Fruit fly (Drosophila melanogaster) whole organism, embryonic: ENCODE data around the gene dbo.

Source experiments
- Abd-B ChIP-seq: fragments of 200-800 bp; sonication (Bioruptor generic); optimal IDR thresholded peaks from 2 replicates; lab custom pipeline; 2018; ENCODE audit warnings: missing biosample characterization, mild to moderate bottlenecking, missing genetic modification characterization, moderate library complexity
- Blimp-1 ChIP-seq: fragments of 200-800 bp; sonication (Bioruptor generic); optimal IDR thresholded peaks from 3 replicates; lab custom pipeline; 2018; ENCODE audit warnings: missing biosample characterization, missing genetic modification characterization, mild to moderate bottlenecking, moderate library complexity, missing genetic modification reagents
- C15 ChIP-seq: fragments of 200-800 bp; sonication (Bioruptor generic); IDR thresholded peaks from 3 replicates; pipeline ENCODE4 v1.3.6; 2022; ENCODE audit warnings: missing biosample characterization, missing genetic modification characterization
- CG10274 ChIP-seq: fragments of 200-800 bp; sonication (Bioruptor generic); optimal IDR thresholded peaks from 3 replicates; lab custom pipeline; 2017; ENCODE audit warnings: missing biosample characterization, mild to moderate bottlenecking, missing genetic modification characterization
- CG12299 ChIP-seq: fragments of 200-800 bp; sonication (Bioruptor generic); optimal IDR thresholded peaks from 2 replicates; lab custom pipeline; 2018; ENCODE audit warnings: missing biosample characterization, mild to moderate bottlenecking, missing genetic modification characterization
- CG12659 ChIP-seq: fragments of 200-800 bp; sonication (Bioruptor generic); optimal IDR thresholded peaks from 3 replicates; lab custom pipeline; 2017; ENCODE audit warnings: mild to moderate bottlenecking, missing biosample characterization, missing genetic modification reagents, missing genetic modification characterization
- CG13123 ChIP-seq: fragments of 200-800 bp; sonication (Bioruptor generic); optimal IDR thresholded peaks from 2 replicates; lab custom pipeline; 2016; ENCODE audit warnings: missing biosample characterization, missing genetic modification characterization
- CG15269 ChIP-seq: fragments of 200-800 bp; sonication (Bioruptor generic); optimal IDR thresholded peaks from 2 replicates; lab custom pipeline; 2018; ENCODE audit warnings: missing biosample characterization, mild to moderate bottlenecking, missing genetic modification characterization, moderate library complexity
- CG15514 ChIP-seq: fragments of 200-800 bp; sonication (Bioruptor generic); optimal IDR thresholded peaks from 3 replicates; lab custom pipeline; 2017; ENCODE audit warnings: missing biosample characterization, missing genetic modification characterization, mild to moderate bottlenecking, moderate library complexity, missing genetic modification reagents
- CG15601 ChIP-seq: fragments of 200-800 bp; sonication (Bioruptor generic); optimal IDR thresholded peaks from 3 replicates; lab custom pipeline; 2019; ENCODE audit warnings: missing biosample characterization, mild to moderate bottlenecking, missing genetic modification characterization, moderate library complexity
- CG18262 ChIP-seq: fragments of 200-800 bp; optimal IDR thresholded peaks from 3 replicates; lab custom pipeline; 2019; ENCODE audit warnings: missing biosample characterization, mild to moderate bottlenecking, missing genetic modification characterization, moderate library complexity
- CG3163 ChIP-seq: fragments of 200-800 bp; sonication (Bioruptor generic); optimal IDR thresholded peaks from 3 replicates; lab custom pipeline; 2016; ENCODE audit warnings: missing biosample characterization, missing genetic modification characterization
- CG32767 ChIP-seq: fragments of 200-800 bp; sonication (Bioruptor generic); IDR thresholded peaks from 2 replicates; pipeline ENCODE4 v1.3.6; 2022; ENCODE audit warnings: missing biosample characterization, missing genetic modification characterization
- CG33213 ChIP-seq: fragments of 200-800 bp; sonication (Bioruptor generic); optimal IDR thresholded peaks from 3 replicates; lab custom pipeline; 2016; ENCODE audit warnings: missing biosample characterization, missing genetic modification characterization
- CG4707 ChIP-seq: fragments of 200-800 bp; sonication (Bioruptor generic); optimal IDR thresholded peaks from 2 replicates; lab custom pipeline; 2018; ENCODE audit warnings: missing biosample characterization, mild to moderate bottlenecking, missing genetic modification characterization, moderate library complexity
- CG7372 ChIP-seq: fragments of 200-800 bp; sonication (Bioruptor generic); IDR thresholded peaks from 2 replicates; pipeline ENCODE4 v1.3.6; 2022; ENCODE audit warnings: missing biosample characterization, missing genetic modification characterization
- CG9817 ChIP-seq: fragments of 200-800 bp; sonication (Bioruptor generic); optimal IDR thresholded peaks from 2 replicates; lab custom pipeline; 2018; ENCODE audit warnings: missing biosample characterization, mild to moderate bottlenecking, missing genetic modification characterization, moderate library complexity
- Camta ChIP-seq: fragments of 200-800 bp; sonication (Bioruptor generic); optimal IDR thresholded peaks from 2 replicates; lab custom pipeline; 2016; ENCODE audit warnings: missing biosample characterization, missing genetic modification characterization
- CkIIα-i1 ChIP-seq: fragments of 200-800 bp; sonication (Bioruptor generic); IDR thresholded peaks from 2 replicates; pipeline ENCODE4 v1.3.6; 2022; ENCODE audit warnings: missing biosample characterization, missing genetic modification characterization
- CrebB ChIP-seq: fragments of 200-800 bp; sonication (Bioruptor generic); optimal IDR thresholded peaks from 3 replicates; lab custom pipeline; 2018; ENCODE audit warnings: missing biosample characterization, mild to moderate bottlenecking, missing genetic modification characterization
- Dip3 ChIP-seq: fragments of 200-800 bp; sonication (Bioruptor generic); optimal IDR thresholded peaks from 3 replicates; lab custom pipeline; 2016; ENCODE audit warnings: missing biosample characterization, missing genetic modification characterization
- Doc2 ChIP-seq: fragments of 200-800 bp; sonication (Bioruptor generic); IDR thresholded peaks from 2 replicates; pipeline ENCODE4 v1.3.6; 2022; ENCODE audit warnings: missing biosample characterization, missing genetic modification characterization
- Dref ChIP-seq: fragments of 200-800 bp; sonication (Bioruptor generic); IDR thresholded peaks from 2 replicates; pipeline ENCODE4 v1.3.6; 2022; ENCODE audit warnings: missing biosample characterization, missing genetic modification characterization
- Med ChIP-seq: fragments of 200-800 bp; sonication (Bioruptor generic); peaks from one replicate; lab custom pipeline; 2016; ENCODE audit warnings: missing biosample characterization, missing genetic modification characterization, mild to moderate bottlenecking, inconsistent platforms, moderate library complexity
- Meics ChIP-seq: fragments of 200-800 bp; sonication (Bioruptor generic); optimal IDR thresholded peaks from 2 replicates; lab custom pipeline; 2017; ENCODE audit warnings: missing biosample characterization, mild to moderate bottlenecking, missing genetic modification characterization
- Myb ChIP-seq: fragments of 200-800 bp; sonication (Bioruptor generic); optimal IDR thresholded peaks from 2 replicates; lab custom pipeline; 2016; ENCODE audit warnings: missing biosample characterization, missing genetic modification characterization
- Nf-YC ChIP-seq: fragments of 200-800 bp; optimal IDR thresholded peaks from 3 replicates; lab custom pipeline; 2019; ENCODE audit warnings: missing biosample characterization, mild to moderate bottlenecking, missing genetic modification characterization, moderate library complexity
- Oaz ChIP-seq: fragments of 200-800 bp; sonication (Bioruptor generic); IDR thresholded peaks from 2 replicates; pipeline ENCODE4 v1.3.6; 2022; ENCODE audit warnings: missing biosample characterization, missing genetic modification characterization
- Poxn ChIP-seq: fragments of 200-800 bp; sonication (Bioruptor generic); IDR thresholded peaks from 2 replicates; pipeline ENCODE4 v1.3.6; 2022; ENCODE audit warnings: missing biosample characterization, missing genetic modification characterization
- Rx ChIP-seq: fragments of 200-800 bp; sonication (Bioruptor generic); IDR thresholded peaks from 2 replicates; pipeline ENCODE4 v1.3.6; 2022; ENCODE audit warnings: missing biosample characterization, missing genetic modification characterization
- Sin3A ChIP-seq: fragments of >200 bp; optimal IDR thresholded peaks from 2 replicates; lab custom pipeline; 2018
- Stat92E ChIP-seq, 3 experiments: fragments of >200 bp in 2 of 3; fragments of 200-800 bp in 1 of 3; sonication (Bioruptor generic) in 1 of 3; optimal IDR thresholded peaks; 2 replicates each; lab custom pipeline; 2017 to 2019; ENCODE audit warnings: missing biosample characterization in 3 of 3, missing genetic modification characterization in 3 of 3, mild to moderate bottlenecking in 1 of 3, moderate library complexity in 1 of 3
- Vsx1 ChIP-seq: fragments of 200-800 bp; sonication (Bioruptor generic); optimal IDR thresholded peaks from 2 replicates; lab custom pipeline; 2017; ENCODE audit warnings: missing biosample characterization, mild to moderate bottlenecking, missing genetic modification characterization, missing genetic modification reagents
- Xrp1 ChIP-seq: fragments of 200-800 bp; sonication (Bioruptor generic); IDR thresholded peaks from 2 replicates; pipeline ENCODE4 v1.3.6; 2022; ENCODE audit warnings: missing biosample characterization, missing genetic modification characterization
- ac ChIP-seq: fragments of 200-800 bp; sonication (Bioruptor generic); optimal IDR thresholded peaks from 3 replicates; lab custom pipeline; 2017; ENCODE audit warnings: missing biosample characterization, mild to moderate bottlenecking, missing genetic modification characterization
- br ChIP-seq: fragments of >200 bp; optimal IDR thresholded peaks from 2 replicates; lab custom pipeline; 2017
- bsh ChIP-seq, 2 experiments: fragments of 200-800 bp; sonication (Bioruptor generic); optimal IDR thresholded peaks; 2 replicates each; lab custom pipeline; 2017 to 2018; ENCODE audit warnings: mild to moderate bottlenecking in 2 of 2, missing biosample characterization in 2 of 2, missing genetic modification characterization in 2 of 2, moderate library complexity in 1 of 2
- dati ChIP-seq: fragments of 200-800 bp; sonication (Bioruptor generic); IDR thresholded peaks from 2 replicates; pipeline ENCODE4 v1.3.6; 2022; ENCODE audit warnings: missing biosample characterization, missing genetic modification characterization
- dmrt99B ChIP-seq: fragments of 200-800 bp; sonication (Bioruptor generic); optimal IDR thresholded peaks from 2 replicates; lab custom pipeline; 2018; ENCODE audit warnings: missing biosample characterization, mild to moderate bottlenecking, missing genetic modification characterization, moderate library complexity
- fu2 ChIP-seq: fragments of 200-800 bp; sonication (Bioruptor generic); optimal IDR thresholded peaks from 2 replicates; lab custom pipeline; 2016; ENCODE audit warnings: missing biosample characterization, missing genetic modification characterization
- gcm2 ChIP-seq: fragments of 200-800 bp; sonication (Bioruptor generic); optimal IDR thresholded peaks from 2 replicates; lab custom pipeline; 2016; ENCODE audit warnings: missing biosample characterization, missing genetic modification characterization
- gem ChIP-seq: fragments of 200-800 bp; sonication (Bioruptor generic); optimal IDR thresholded peaks from 2 replicates; lab custom pipeline; 2019; ENCODE audit warnings: missing biosample characterization, mild to moderate bottlenecking, missing genetic modification characterization, moderate library complexity
- hkb ChIP-seq, 2 experiments: fragments of 200-800 bp in 1 of 2; fragments of >200 bp in 1 of 2; sonication (Bioruptor generic) in 1 of 2; IDR thresholded peaks in 1 of 2; optimal IDR thresholded peaks in 1 of 2; 2 replicates each; pipeline versions ENCODE4 v1.3.6 to Lab custom; 2017 to 2022; ENCODE audit warnings: missing biosample characterization in 1 of 2, missing genetic modification characterization in 1 of 2
- hth ChIP-seq: fragments of >200 bp; optimal IDR thresholded peaks from 2 replicates; lab custom pipeline; 2017; ENCODE audit warnings: inconsistent platforms
- maf-S ChIP-seq: fragments of 200-800 bp; sonication (Bioruptor generic); optimal IDR thresholded peaks from 2 replicates; lab custom pipeline; 2016; ENCODE audit warnings: missing biosample characterization, missing genetic modification characterization
- nom ChIP-seq: fragments of 200-800 bp; sonication (Bioruptor generic); optimal IDR thresholded peaks from 2 replicates; lab custom pipeline; 2017; ENCODE audit warnings: missing biosample characterization, missing genetic modification characterization, mild to moderate bottlenecking, moderate library complexity, missing genetic modification reagents
- ranshi ChIP-seq: fragments of 200-800 bp; sonication (Bioruptor generic); IDR thresholded peaks from 2 replicates; pipeline ENCODE4 v1.3.6; 2022; ENCODE audit warnings: missing biosample characterization, missing genetic modification characterization
- rib ChIP-seq: fragments of 200-800 bp; sonication (Bioruptor generic); IDR thresholded peaks from 2 replicates; pipeline ENCODE4 v1.3.6; 2022; ENCODE audit warnings: missing biosample characterization, missing genetic modification characterization
- tap ChIP-seq: fragments of 200-800 bp; optimal IDR thresholded peaks from 3 replicates; lab custom pipeline; 2019; ENCODE audit warnings: missing biosample characterization, mild to moderate bottlenecking, missing genetic modification characterization, moderate library complexity
- wek ChIP-seq: fragments of 200-800 bp; sonication (Bioruptor generic); optimal IDR thresholded peaks from 3 replicates; lab custom pipeline; 2018; ENCODE audit warnings: missing biosample characterization, mild to moderate bottlenecking, missing genetic modification characterization, moderate library complexity

dbo gene

DNA sequence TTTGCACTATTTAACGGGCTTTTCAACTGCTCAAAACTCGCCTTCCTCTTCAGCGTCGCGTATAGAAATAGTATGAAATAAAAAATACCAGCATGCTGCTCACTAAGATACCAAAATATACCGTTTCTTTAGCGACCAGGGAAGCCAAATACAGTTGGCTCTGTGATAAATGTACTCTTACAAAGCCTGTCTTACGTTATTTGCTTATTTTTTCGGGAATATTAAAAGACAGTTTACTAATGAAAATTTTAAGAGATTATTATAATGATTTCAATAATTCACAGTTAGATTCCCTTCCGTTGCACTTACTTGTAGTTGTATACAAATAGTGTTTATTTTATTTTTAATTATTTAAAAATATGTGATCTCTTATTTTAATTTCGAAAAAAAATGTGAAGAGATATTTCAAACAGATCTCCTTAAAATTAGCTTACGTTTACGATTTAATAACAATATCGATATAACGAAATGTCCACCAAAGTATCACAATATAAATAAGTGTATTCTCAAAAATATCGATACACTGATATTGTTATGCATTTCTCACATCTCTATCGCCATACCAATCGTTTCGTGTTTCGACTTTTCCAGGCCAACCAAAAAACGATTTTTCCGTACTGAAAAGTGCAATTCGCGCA lies at the start of gene dbo, which contains the start of gene DCP2:
Gene dbo, plus strand, starts transcription at position 542 of the 638 bp plus-strand sequence.
Gene DCP2, minus strand, starts transcription at position 77 of the 638 bp plus-strand sequence.
- TF ChIP-seq CG13123 (GFP tag; lab: Kevin White, UChicago) (no peak), Xrp1 (GFP tag; lab: Robert Waterston, UW) (peak; percentile 67), Vsx1 (GFP tag; lab: Kevin White, UChicago) (no peak), Meics (GFP tag; lab: Kevin White, UChicago) (peak; percentile 73), CG3163 (GFP tag; lab: Kevin White, UChicago) (no peak), maf-S (GFP tag; lab: Kevin White, UChicago) (peak; percentile 21), Abd-B (peak; percentile 30), dati (GFP tag; lab: Robert Waterston, UW) (no peak), CG32767 (GFP tag; lab: Robert Waterston, UW) (no peak), CG10274 (GFP tag; lab: Kevin White, UChicago) (peak; percentile 2), rib (GFP tag; lab: Robert Waterston, UW) (no peak), Med (GFP tag; lab: Kevin White, UChicago) (peak; percentile 86), CG9817 (tag; lab: Kevin White, UChicago) (peak; percentile 83), Dref (GFP tag; lab: Robert Waterston, UW) (peak; percentile 79), gem (tag; lab: Kevin White, UChicago) (peak; percentile 82), hth (lab: Kevin White, UChicago) (no peak), Nf-YC (tag; lab: Kevin White, UChicago) (peak; percentile 66), Oaz (peak; percentile 27; the same call in 1 of the 2 replicates), tap (peak; percentile 77), gcm2 (GFP tag; lab: Kevin White, UChicago) (no peak), wek (GFP tag; lab: Kevin White, UChicago) (no peak), fu2 (GFP tag; lab: Kevin White, UChicago) (peak; percentile 50), C15 (0 out of 3 replicates have a peak, but pooled peaks have one; percentile 47), CrebB (peak; percentile 11), Camta (GFP tag; lab: Kevin White, UChicago) (no peak), Poxn (GFP tag; lab: Robert Waterston, UW) (no peak), ranshi (GFP tag; lab: Robert Waterston, UW) (0 out of 2 replicates have a peak, but pooled peaks have one; percentile 63), CG7372 (GFP tag; lab: Robert Waterston, UW) (peak; percentile 63), ac (GFP tag; lab: Kevin White, UChicago) (no peak), dmrt99B (tag; lab: Kevin White, UChicago) (peak; percentile 67), hkb (optimal IDR thresholded peaks at IDR 0.05; lab: Kevin White, UChicago) (no peak), hkb (GFP tag; IDR thresholded peaks at IDR 0.05; lab: Robert Waterston, UW) (peak; percentile 74), Rx (GFP tag; lab: Robert Waterston, UW) (peak; percentile 43; the same call in 1 of the 2 replicates), CkIIα-i1 (GFP tag; lab: Robert Waterston, UW) (no peak), nom (no peak), Blimp-1 (GFP tag; lab: Kevin White, UChicago) (peak; percentile 62), bsh (GFP tag; optimal IDR thresholded peaks at IDR 0.05; lab: Kevin White, UChicago) (peak in 1 of 2 experiments; percentile 63), Myb (GFP tag; lab: Kevin White, UChicago) (peak; percentile 13), CG12299 (tag; lab: Kevin White, UChicago) (no peak), Doc2 (GFP tag; lab: Robert Waterston, UW) (no peak), CG12659 (GFP tag; lab: Kevin White, UChicago) (peak; percentile 62), Dip3 (GFP tag; lab: Kevin White, UChicago) (peak; percentile 53), CG18262 (tag; lab: Kevin White, UChicago) (peak; percentile 68), CG15269 (peak; percentile 80), CG4707 (GFP tag; lab: Kevin White, UChicago) (peak; percentile 43), Stat92E (GFP tag; optimal IDR thresholded peaks at IDR 0.05; lab: Kevin White, UChicago) (no peak), Sin3A (lab: Kevin White, UChicago) (no peak), CG15601 (tag; lab: Kevin White, UChicago) (peak; percentile 30), br (lab: Kevin White, UChicago) (no peak), CG33213 (GFP tag; lab: Kevin White, UChicago) (no peak), CG15514 (peak; percentile 39)
